Worm (Caenorhabditis elegans) whole organism, mixed stage, embryonic: ENCODE results near the gene glna-1.
A peak's percentile ranks its signal among the peaks of the same experiment; 100 is the strongest.

Experiments
- M03D4.4 ChIP-seq: sonication (generic microtip); optimal IDR thresholded peaks from 2 replicates; lab custom pipeline; 2017; ENCODE audit warnings: mild to moderate bottlenecking, missing genetic modification characterization, missing compliant biosample characterization
- bed-3 ChIP-seq: fragments of 200-800 bp; sonication (Bioruptor generic); optimal IDR thresholded peaks from 3 replicates; lab custom pipeline; 2018; ENCODE audit warnings: mild to moderate bottlenecking, missing genetic modification characterization, moderate library complexity, missing compliant biosample characterization
- ceh-39 ChIP-seq: fragments of 150-350 bp; optimal IDR thresholded peaks from 2 replicates; lab custom pipeline; 2014; ENCODE audit warnings: missing biosample characterization, missing genetic modification characterization
- ceh-43 ChIP-seq: fragments of 200-800 bp; sonication (Bioruptor generic); optimal IDR thresholded peaks from 2 replicates; lab custom pipeline; 2018; ENCODE audit warnings: mild to moderate bottlenecking, missing genetic modification characterization, moderate library complexity, missing compliant biosample characterization
- ces-1 ChIP-seq: fragments of 150-350 bp; optimal IDR thresholded peaks from 2 replicates; lab custom pipeline; 2014; ENCODE audit warnings: missing biosample characterization, missing genetic modification reagents, missing genetic modification characterization
- cnd-1 ChIP-seq: fragments of 200-800 bp; sonication (Bioruptor generic); optimal IDR thresholded peaks from 2 replicates; lab custom pipeline; 2018; ENCODE audit warnings: mild to moderate bottlenecking, missing genetic modification characterization, missing compliant biosample characterization
- flh-1 ChIP-seq: fragments of 200-800 bp; sonication (Bioruptor generic); optimal IDR thresholded peaks from 2 replicates; lab custom pipeline; 2018; ENCODE audit warnings: mild to moderate bottlenecking, missing genetic modification characterization, moderate library complexity, missing compliant biosample characterization
- ham-2 ChIP-seq: fragments of 200-800 bp; sonication (Bioruptor generic); optimal IDR thresholded peaks from 2 replicates; lab custom pipeline; 2018; ENCODE audit warnings: mild to moderate bottlenecking, missing genetic modification characterization, missing compliant biosample characterization
- lsy-2 ChIP-seq: fragments of 150-350 bp; optimal IDR thresholded peaks from 2 replicates; lab custom pipeline; 2014; ENCODE audit warnings: missing biosample characterization, missing genetic modification characterization
- mab-5 ChIP-seq: fragments of 150-350 bp; optimal IDR thresholded peaks from 2 replicates; lab custom pipeline; 2014; ENCODE audit warnings: missing biosample characterization, missing genetic modification characterization
- nhr-12 ChIP-seq: fragments of 150-350 bp; optimal IDR thresholded peaks from 2 replicates; lab custom pipeline; 2014; ENCODE audit warnings: missing biosample characterization, missing genetic modification characterization
- nhr-237 ChIP-seq: fragments of 150-350 bp; optimal IDR thresholded peaks from 2 replicates; lab custom pipeline; 2014; ENCODE audit warnings: missing biosample characterization, missing genetic modification characterization
- nhr-76 ChIP-seq: sonication (generic microtip); optimal IDR thresholded peaks from 2 replicates; lab custom pipeline; 2017; ENCODE audit warnings: missing biosample characterization, missing genetic modification characterization
- sem-2 ChIP-seq: fragments of 200-800 bp; sonication (Bioruptor generic); optimal IDR thresholded peaks from 2 replicates; lab custom pipeline; 2018; ENCODE audit warnings: mild to moderate bottlenecking, missing genetic modification characterization, missing compliant biosample characterization
- tbx-8 ChIP-seq: fragments of 200-800 bp; sonication (Bioruptor generic); optimal IDR thresholded peaks from 2 replicates; lab custom pipeline; 2018; ENCODE audit warnings: mild to moderate bottlenecking, missing genetic modification characterization, moderate library complexity, missing compliant biosample characterization
- unc-120 ChIP-seq: sonication (generic microtip); optimal IDR thresholded peaks from 2 replicates; lab custom pipeline; 2017; ENCODE audit warnings: missing genetic modification characterization, missing compliant biosample characterization; ENCODE audit not compliant: poor library complexity, severe bottlenecking
- unc-62 ChIP-seq: fragments of 150-350 bp; optimal IDR thresholded peaks from 2 replicates; lab custom pipeline; 2014; ENCODE audit warnings: missing biosample characterization, missing genetic modification reagents, missing genetic modification characterization

The glna-1 gene

DNA sequence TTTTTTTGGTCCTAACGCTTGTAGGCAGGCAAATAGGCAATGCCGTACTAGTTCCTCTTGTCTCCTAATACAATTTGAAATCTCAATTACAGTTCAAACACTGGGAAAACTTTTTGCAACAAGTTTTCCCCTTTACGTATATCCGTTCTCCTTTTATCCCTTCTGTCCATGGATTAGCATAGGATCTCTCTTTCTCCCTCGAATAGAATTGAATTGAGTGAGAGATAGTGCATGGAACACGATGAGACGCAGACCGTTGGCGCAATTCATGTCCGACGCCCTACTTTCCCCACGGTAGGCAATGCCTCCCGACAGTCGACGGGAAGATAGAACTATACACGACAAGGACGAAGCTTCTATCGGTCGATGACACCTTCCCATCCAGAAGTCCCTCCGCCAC lies 55.2 kb downstream of the glna-1 start, which contains the start of gene hhat-1:
TSS of gene hhat-1 (plus strand) at position 301 of the 400 bp plus-strand sequence.
- TF ChIP-seq ham-2 (GFP tag; lab: Kevin White, UChicago) (peak; percentile 46), ces-1 (GFP tag; lab: Kevin White, UChicago) (peak; percentile 44), cnd-1 (tag; lab: Kevin White, UChicago) (no peak), tbx-8 (GFP tag; lab: Kevin White, UChicago) (no peak), sem-2 (GFP tag; lab: Kevin White, UChicago) (no peak)

DNA sequence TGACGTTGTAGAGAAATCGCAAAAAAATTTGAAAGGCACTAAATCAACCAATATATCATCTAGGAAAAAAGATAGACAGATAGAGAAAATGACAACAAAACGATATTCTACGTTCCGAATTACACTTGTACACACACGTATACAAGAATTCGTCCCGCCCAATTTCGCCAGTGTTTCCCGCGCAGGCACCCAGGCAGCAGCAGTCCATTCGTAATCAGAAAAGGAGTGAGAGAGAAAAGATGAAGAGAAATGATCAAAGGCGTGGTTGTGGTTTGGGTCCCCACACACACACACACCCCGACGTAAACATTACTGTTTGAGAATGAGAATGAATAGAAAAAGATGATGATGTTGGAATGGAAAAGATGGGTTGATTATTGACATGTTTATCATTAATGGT lies 59.7 kb downstream of the glna-1 start:
- TF ChIP-seq nhr-12, result no peak
- peak; percentile 26 for TF ChIP-seq ham-2 (GFP tag; lab: Kevin White, UChicago)

DNA sequence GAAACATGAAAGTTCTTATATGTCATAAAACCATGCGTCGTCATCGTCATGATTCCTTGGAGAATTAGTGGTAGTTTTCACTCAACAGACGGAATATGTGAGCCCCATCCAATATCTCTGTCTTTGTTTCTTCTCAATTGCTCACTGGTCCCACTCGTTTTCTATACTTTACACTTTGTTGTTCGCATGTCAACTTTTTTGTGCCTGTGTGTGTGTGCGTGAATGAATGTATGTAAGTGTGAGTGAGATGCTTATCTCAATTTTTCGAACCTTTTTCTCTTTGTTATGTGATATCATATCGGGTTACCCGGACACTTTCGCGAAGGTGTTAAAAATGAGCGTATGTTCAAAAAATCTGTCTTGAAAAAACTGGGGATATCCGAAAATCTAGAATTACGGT lies 61.2 kb downstream of the glna-1 start:
- no peak for TF ChIP-seq lsy-2 (tag; lab: Kevin White, UChicago)
- TF ChIP-seq mab-5 (tag; lab: Kevin White, UChicago), result no peak
- no peak for TF ChIP-seq flh-1
- TF ChIP-seq cnd-1 (tag; lab: Kevin White, UChicago), result no peak
- no peak for TF ChIP-seq unc-120
- TF ChIP-seq nhr-76 (tag; lab: Kevin White, UChicago), result no peak
- no peak for TF ChIP-seq nhr-12
- no peak for TF ChIP-seq nhr-237 (tag; lab: Kevin White, UChicago)
- no peak for TF ChIP-seq M03D4.4 (tag; lab: Kevin White, UChicago)
- TF ChIP-seq unc-62 (GFP tag; lab: Kevin White, UChicago), result no peak
- TF ChIP-seq ceh-39 (tag; lab: Kevin White, UChicago), result no peak
- TF ChIP-seq bed-3 (GFP tag; lab: Kevin White, UChicago), result no peak
- no peak for TF ChIP-seq ceh-43
